Fruit fly (Drosophila melanogaster): ENCODE measurements around the gene Cyp4ae1.

The Cyp4ae1 gene

DNA sequence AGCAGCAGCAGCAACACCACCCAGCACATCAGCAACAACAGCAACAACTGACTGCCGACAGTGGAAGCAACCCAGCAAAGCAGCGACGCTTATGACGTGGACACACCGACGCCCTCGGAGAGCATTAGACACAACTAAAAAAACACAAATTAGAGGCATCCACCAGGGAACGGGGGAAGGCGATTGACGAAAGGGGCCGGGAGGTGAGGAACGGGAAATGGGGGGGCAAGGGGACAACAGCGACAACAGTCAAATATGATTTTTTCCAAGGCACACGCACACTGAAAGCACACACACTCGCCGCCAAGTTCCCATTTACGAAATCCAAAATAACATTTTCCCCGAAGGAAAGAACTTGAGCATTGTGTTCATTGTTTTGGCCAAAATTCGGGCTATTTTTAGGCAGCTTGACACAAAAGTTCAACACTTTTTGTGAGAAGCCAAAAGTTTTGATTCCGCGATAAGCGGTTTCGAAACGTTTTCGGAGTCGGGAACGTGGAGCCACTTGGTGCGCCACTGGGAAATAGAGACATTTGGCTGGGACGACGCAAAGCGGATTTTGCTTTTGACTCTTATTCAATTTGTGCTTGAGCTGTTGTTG is 29.9 kb downstream of the Cyp4ae1 start (continued):
- TF ChIP-seq CG10543 (GFP tag; optimal IDR thresholded peaks at IDR 0.05) (peak; percentile 73), btn (GFP tag; optimal IDR thresholded peaks at IDR 0.05) (no peak), ara (GFP tag; IDR thresholded peaks at IDR 0.05) (peak; percentile 41; the same call in 1 of the 2 replicates), CG5180 (GFP tag; optimal IDR thresholded peaks at IDR 0.05) (no peak), CG6791 (GFP tag; IDR thresholded peaks at IDR 0.05; ENCODE audit: partially characterized antibody) (no peak), CG7839 (tag; optimal IDR thresholded peaks at IDR 0.05) (peak; percentile 49), row (GFP tag; IDR thresholded peaks at IDR 0.05) (peak; percentile 62), Aef1 (GFP tag; IDR thresholded peaks at IDR 0.05) (peak; percentile 47; the same call in 2 of the 3 replicates), unc-4 (GFP tag; IDR thresholded peaks at IDR 0.05; ENCODE audit: partially characterized antibody) (no peak), CG10565 (GFP tag; optimal IDR thresholded peaks at IDR 0.05) (no peak), CG18011 (GFP tag; optimal IDR thresholded peaks at IDR 0.05) (no peak), nmo (GFP tag; optimal IDR thresholded peaks at IDR 0.05) (peak; percentile 37), pb (GFP tag; optimal IDR thresholded peaks at IDR 0.05) (no peak), Elba2 (GFP tag; optimal IDR thresholded peaks at IDR 0.05) (no peak), CG31388 (GFP tag; optimal IDR thresholded peaks at IDR 0.05) (no peak), CG7271 (tag; optimal IDR thresholded peaks at IDR 0.05) (no peak), pan (optimal IDR thresholded peaks at IDR 0.05) (no peak), pan (GFP tag; optimal IDR thresholded peaks at IDR 0.05 in 1 of 2, IDR thresholded peaks at IDR 0.05 in 1 of 2) (peak in 1 of 2 experiments; percentile 11), CG18599 (GFP tag; optimal IDR thresholded peaks at IDR 0.05) (peak; percentile 22)

DNA sequence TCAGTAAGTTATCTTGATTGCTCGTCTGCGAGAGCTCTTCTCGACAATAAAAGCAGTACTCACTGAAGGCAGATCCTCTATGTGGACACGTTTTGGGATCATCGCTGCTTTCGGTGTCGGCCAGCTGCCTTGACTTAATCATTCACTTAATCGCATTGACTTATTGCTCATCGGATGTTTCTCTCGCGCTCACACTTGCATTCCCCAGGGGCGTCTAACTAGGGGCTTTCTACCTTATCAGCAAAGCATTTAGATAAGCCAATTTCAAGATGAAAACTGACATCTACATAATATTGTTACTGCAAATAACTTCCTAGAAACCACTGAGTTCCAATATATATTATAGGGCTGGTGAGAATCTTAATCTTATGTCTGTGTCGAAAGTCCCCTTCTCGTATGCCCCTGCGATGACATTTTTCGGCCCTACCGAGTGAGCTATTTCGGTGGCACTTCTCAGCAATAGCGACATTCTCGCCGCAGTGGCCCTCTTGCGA is 33.6 kb downstream of the Cyp4ae1 start:
- TF ChIP-seq CG11504 (tag; optimal IDR thresholded peaks at IDR 0.05) (peak; percentile 6), Med (GFP tag) (peak; percentile 25), slp2 (GFP tag; optimal IDR thresholded peaks at IDR 0.05) (no peak), Blimp-1 (GFP tag; optimal IDR thresholded peaks at IDR 0.05) (peak; percentile 14)

DNA sequence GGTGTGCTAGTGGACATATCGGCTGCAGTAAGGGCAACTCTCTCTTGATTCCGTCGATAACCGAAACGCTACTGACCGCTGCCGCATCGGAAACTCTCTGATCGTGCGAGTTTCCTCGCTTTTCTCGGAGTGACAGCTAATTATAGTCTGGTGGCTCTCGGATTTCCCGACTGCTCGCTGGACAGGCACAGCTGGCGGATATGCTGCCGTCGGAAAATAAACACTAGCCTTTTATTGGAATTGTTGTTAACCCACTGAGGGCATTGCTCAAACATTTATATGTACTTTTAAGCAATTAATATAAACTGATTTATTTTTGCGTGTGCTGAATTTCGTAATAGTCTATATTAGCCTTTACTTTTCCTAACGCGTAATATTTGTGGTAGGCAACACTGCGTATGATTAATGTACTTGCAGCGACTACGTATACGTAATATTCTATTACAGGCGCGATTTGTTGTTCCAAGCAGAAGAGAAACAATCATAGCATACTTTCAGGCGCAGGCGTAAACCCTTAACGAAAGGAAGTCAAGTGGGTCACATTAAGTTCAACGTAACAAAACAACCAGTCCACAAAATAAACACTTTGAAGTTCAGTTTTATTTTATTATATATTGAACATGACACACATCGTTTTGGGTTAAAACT is 35.1 kb downstream of the Cyp4ae1 start, which contains the start of gene SmydA-8:
TSS of gene SmydA-8 (minus strand) at position 51 of the 648 bp plus-strand sequence.
- peak in 1 of 2 experiments; percentile 66 for TF ChIP-seq Pdp1 (GFP tag; optimal IDR thresholded peaks at IDR 0.05)
- peak; percentile 6 for TF ChIP-seq CG12769 (tag; optimal IDR thresholded peaks at IDR 0.05)
- TF ChIP-seq Med (GFP tag): peak; percentile 27
- peak; percentile 89 for TF ChIP-seq CG7372 (GFP tag; IDR thresholded peaks at IDR 0.05)
- peak; percentile 57 for TF ChIP-seq CG10979 (tag; optimal IDR thresholded peaks at IDR 0.05)
- TF ChIP-seq toy (GFP tag; IDR thresholded peaks at IDR 0.05): no peak
- TF ChIP-seq Deaf1 (tag; optimal IDR thresholded peaks at IDR 0.05): peak; percentile 51
- TF ChIP-seq CG13287 (GFP tag; IDR thresholded peaks at IDR 0.05; ENCODE audit: partially characterized antibody): 0 out of 2 replicates have a peak, but pooled peaks have one; percentile 13
- TF ChIP-seq CG9437 (GFP tag; optimal IDR thresholded peaks at IDR 0.05): peak; percentile 98
- TF ChIP-seq hkb (optimal IDR thresholded peaks at IDR 0.05): no peak
- 0 out of 2 replicates have a peak, but pooled peaks have one; percentile 10 for TF ChIP-seq hkb (GFP tag; IDR thresholded peaks at IDR 0.05)
- TF ChIP-seq NK7.1 (GFP tag; optimal IDR thresholded peaks at IDR 0.05): no peak
- no peak for TF ChIP-seq CG15073 (GFP tag; optimal IDR thresholded peaks at IDR 0.05)
- peak; percentile 19 for TF ChIP-seq sens (GFP tag)
- no peak for TF ChIP-seq chn (GFP tag; optimal IDR thresholded peaks at IDR 0.05)
